Worm (Caenorhabditis elegans): ENCODE measurements around the gene K07C11.7.

K07C11.7 gene

DNA sequence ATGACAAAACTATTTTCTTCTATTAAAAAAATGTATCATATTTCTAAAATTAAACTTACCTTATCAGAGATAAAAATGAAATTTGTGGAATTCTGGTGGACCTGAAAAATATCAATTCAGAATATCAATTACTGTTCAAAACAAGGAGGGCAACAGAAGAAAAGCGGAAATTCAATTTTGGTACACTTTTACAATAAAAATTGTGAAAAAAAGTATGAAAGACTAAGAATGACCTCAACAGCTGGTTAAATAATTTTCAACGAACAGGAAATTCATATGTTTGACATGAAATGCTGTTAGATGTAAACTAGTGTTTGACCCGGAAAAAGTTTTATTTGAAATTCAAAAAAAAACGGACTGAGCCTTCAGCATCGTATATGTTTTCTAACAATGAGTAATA, at the start of gene K07C11.7:
Gene K07C11.7, minus strand, starts transcription at position 101 of the 400 bp plus-strand sequence.
- TF ChIP-seq C16A3.4 (tag; optimal IDR thresholded peaks at IDR 0.05) (no peak), mef-2 (tag; optimal IDR thresholded peaks at IDR 0.05) (no peak), nhr-71 (tag; optimal IDR thresholded peaks at IDR 0.05) (no peak), sptf-1 (tag; optimal IDR thresholded peaks at IDR 0.05) (no peak), unc-86 (tag; optimal IDR thresholded peaks at IDR 0.05) (no peak), tbx-2 (tag; optimal IDR thresholded peaks at IDR 0.05) (no peak), fkh-8 (tag; optimal IDR thresholded peaks at IDR 0.05) (no peak), ceh-8 (GFP tag; optimal IDR thresholded peaks at IDR 0.05) (no peak), nhr-85 (tag) (no peak), Y116A8C.19 (tag; optimal IDR thresholded peaks at IDR 0.05; ENCODE audit: borderline replicate concordance) (no peak)

DNA sequence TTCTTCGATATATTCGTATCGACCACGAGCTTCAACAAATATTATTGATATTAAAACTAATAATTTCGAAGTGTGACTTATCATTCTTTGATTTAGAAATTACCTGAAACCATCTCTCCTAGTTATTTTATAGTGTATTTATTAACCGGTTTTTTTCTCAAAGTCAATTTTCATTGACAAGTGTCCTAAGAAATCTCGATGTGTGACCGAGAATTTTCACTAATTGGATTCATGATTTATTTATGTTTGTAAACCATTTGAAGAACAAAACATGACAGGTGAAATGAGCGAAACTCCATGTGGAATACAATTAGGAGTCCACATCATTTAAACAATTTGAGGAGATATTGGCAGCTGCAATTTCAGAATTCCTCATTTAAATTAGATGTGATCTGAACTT, 49.7 kb upstream of the K07C11.7 start, which contains the start of gene C16D9.8:
Gene C16D9.8, minus strand, starts transcription at position 101 of the 400 bp plus-strand sequence.
- TF ChIP-seq hlh-4 (tag; optimal IDR thresholded peaks at IDR 0.05) (peak; percentile 56), ceh-90 (tag; optimal IDR thresholded peaks at IDR 0.05) (no peak), ceh-63 (GFP tag; optimal IDR thresholded peaks at IDR 0.05) (no peak)

DNA sequence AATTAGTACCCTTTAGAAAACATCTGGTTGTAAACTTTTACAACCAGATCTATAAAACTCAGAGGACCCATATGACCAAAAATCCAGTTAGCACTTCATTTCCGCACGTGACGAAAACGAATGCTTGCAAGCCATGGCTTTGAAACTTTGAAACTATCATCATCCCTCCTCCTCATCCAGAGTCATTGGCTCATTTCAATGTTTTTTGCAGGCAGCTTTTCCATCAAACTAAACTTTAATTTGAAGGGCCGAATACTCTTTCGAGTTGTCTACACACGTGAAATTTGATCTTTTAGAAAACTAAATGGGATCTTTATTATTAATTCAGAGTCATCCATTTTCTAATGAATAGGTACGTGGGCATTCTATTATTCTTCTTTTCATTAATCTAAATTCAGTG, 48.4 kb upstream of the K07C11.7 start:
- peak; percentile 13 for TF ChIP-seq lin-14 (GFP tag; optimal IDR thresholded peaks at IDR 0.05)
- TF ChIP-seq ces-1 (GFP tag; optimal IDR thresholded peaks at IDR 0.05), result no peak

DNA sequence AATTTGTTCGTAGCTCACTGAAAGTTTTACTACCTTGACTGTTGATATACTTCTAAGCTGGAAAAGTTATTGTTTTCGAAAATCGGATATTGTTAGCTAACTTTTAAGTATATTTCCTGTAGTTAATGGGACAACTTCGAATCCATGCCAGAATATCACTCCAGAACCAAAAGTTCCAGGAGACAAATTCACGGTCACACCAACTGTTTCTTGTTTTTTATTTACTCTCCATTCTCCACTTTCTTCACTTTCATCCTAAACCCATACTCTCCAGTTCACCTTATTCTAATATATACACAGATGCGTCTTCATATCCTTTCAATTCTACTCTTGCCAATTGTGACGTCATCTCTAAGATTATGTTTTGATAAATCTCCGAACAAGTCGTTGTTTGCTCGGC, 45.2 kb upstream of the K07C11.7 start, which contains the start of gene C16D9.1:
Gene C16D9.1, plus strand, starts transcription at position 301 of the 400 bp plus-strand sequence.
- TF ChIP-seq C16A3.4 (tag; optimal IDR thresholded peaks at IDR 0.05), result no peak

DNA sequence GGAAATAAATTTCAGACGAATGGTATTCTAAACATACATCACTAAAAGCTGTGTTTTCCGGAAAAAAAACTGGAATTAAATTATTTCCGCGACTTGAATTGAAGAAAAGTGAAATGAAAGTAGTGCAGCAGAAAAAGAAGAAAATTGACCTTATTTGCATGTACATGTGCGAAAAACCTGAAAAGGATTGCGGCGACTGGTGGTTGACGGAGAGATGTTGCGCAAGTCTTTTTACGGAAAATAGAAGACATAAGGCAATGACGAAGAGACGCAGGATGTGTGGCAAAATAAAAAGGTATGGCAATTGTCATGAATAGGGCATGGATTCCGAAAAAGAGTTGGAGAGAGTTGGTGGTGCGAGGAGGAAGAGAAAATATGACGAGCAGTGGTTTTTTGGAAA, 41.2 kb upstream of the K07C11.7 start:
- TF ChIP-seq blmp-1 (tag; optimal IDR thresholded peaks at IDR 0.05), result peak; percentile 68
- no peak for TF ChIP-seq fos-1 (tag; optimal IDR thresholded peaks at IDR 0.05)
- TF ChIP-seq lin-14 (GFP tag; optimal IDR thresholded peaks at IDR 0.05), result peak; percentile 6

DNA sequence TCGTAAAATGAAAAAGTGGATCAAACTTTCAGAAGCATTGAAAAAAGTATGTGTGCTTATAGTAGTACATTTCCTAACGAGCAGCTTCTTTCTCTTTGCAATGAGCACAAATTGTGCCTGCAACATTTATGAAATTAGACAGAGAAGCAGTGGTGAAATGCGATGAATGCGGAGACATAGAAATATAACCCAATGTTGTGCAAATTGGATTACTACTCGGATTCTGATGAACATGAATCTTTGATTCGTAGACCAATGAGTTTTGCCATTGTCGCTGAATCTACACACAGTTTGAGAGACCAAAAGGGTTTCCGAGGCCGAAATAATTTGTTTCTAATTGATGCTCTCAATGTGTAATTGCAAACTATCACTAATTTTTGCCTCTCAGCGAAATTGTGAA, 40.2 kb upstream of the K07C11.7 start:
- TF ChIP-seq nhr-11 (tag; optimal IDR thresholded peaks at IDR 0.05) (no peak), efl-1 (optimal IDR thresholded peaks at IDR 0.05) (no peak), efl-1 (GFP tag; optimal IDR thresholded peaks at IDR 0.05 in 1 of 2) (peak in 1 of 2 experiments; percentile 41), snpc-4 (tag; optimal IDR thresholded peaks at IDR 0.05) (no peak), lin-14 (GFP tag; optimal IDR thresholded peaks at IDR 0.05) (peak; percentile 18)

DNA sequence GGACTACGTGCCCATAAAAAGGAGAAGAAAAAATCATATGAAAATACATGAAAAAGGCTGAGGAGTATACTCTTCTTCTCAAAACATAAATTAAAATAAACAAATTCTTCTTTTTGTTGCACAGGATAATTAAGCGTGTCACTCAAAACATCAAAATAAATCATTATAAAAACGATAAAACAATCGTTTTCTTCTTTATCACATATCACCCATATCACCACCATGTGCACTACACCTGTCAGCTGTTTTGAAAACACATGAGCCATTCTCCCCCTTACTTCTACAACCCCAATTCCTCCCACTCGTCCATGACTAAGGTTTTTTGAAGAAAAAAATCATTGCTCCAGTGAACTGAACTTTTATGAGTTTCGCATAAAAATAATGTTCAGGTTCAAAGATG, 38.8 kb upstream of the K07C11.7 start:
- TF ChIP-seq lin-39 (tag; optimal IDR thresholded peaks at IDR 0.05) (peak; percentile 68), hlh-17 (GFP tag; optimal IDR thresholded peaks at IDR 0.05; ENCODE audit: borderline replicate concordance) (no peak), hpl-2 (GFP tag; optimal IDR thresholded peaks at IDR 0.05) (no peak), nhr-71 (tag; optimal IDR thresholded peaks at IDR 0.05) (peak; percentile 65), lin-15B (tag; optimal IDR thresholded peaks at IDR 0.05) (no peak), skn-1 (tag; optimal IDR thresholded peaks at IDR 0.05) (no peak), fkh-8 (tag; optimal IDR thresholded peaks at IDR 0.05) (no peak), nhr-84 (tag; optimal IDR thresholded peaks at IDR 0.05) (no peak), nhr-47 (tag; optimal IDR thresholded peaks at IDR 0.05) (no peak), nhr-90 (tag; optimal IDR thresholded peaks at IDR 0.05; ENCODE audit: poor library complexity) (no peak), rnt-1 (tag; optimal IDR thresholded peaks at IDR 0.05) (peak; percentile 75), pag-3 (tag; optimal IDR thresholded peaks at IDR 0.05; ENCODE audit: borderline replicate concordance, insufficient read depth) (no peak), nhr-20 (tag; optimal IDR thresholded peaks at IDR 0.05) (peak; percentile 6), snpc-4 (tag; optimal IDR thresholded peaks at IDR 0.05) (peak; percentile 12), mdl-1 (tag; optimal IDR thresholded peaks at IDR 0.05) (peak in 1 of 2 experiments; percentile 12), lsy-2 (tag; optimal IDR thresholded peaks at IDR 0.05) (peak in 1 of 2 experiments; percentile 28), snu-23 (GFP tag; optimal IDR thresholded peaks at IDR 0.05) (peak; percentile 21), tbx-2 (tag; optimal IDR thresholded peaks at IDR 0.05) (no peak), lin-14 (GFP tag; optimal IDR thresholded peaks at IDR 0.05) (peak; percentile 70), nhr-19 (GFP tag; conservative IDR thresholded peaks at IDR 0.05) (peak; percentile 36; the same call in 1 of the 2 replicates), dsc-1 (tag; optimal IDR thresholded peaks at IDR 0.05) (no peak), ceh-8 (GFP tag; optimal IDR thresholded peaks at IDR 0.05) (no peak), efl-1 (optimal IDR thresholded peaks at IDR 0.05) (no peak), efl-1 (GFP tag; optimal IDR thresholded peaks at IDR 0.05 in 1 of 2) (no peak), elt-3 (tag; optimal IDR thresholded peaks at IDR 0.05) (no peak)

Measured in whole organism, L1 larva.